Worm (Caenorhabditis elegans): ENCODE results near the gene smg-6.
A peak's percentile ranks its signal among the peaks of the same experiment; 100 is the strongest.

- TF ChIP-seq him-1 (tag; optimal IDR thresholded peaks at IDR 0.05) (peak; percentile 49), W03F9.2 (tag; optimal IDR thresholded peaks at IDR 0.05) (no peak)
Measured at ce11 chrIII:2535122-2535521, 61.5 kb downstream of the smg-6 start.

All from whole organism, L4/young adult.